Worm (Caenorhabditis elegans): Measurements from ENCODE around the gene kbp-1.

kbp-1 gene

DNA sequence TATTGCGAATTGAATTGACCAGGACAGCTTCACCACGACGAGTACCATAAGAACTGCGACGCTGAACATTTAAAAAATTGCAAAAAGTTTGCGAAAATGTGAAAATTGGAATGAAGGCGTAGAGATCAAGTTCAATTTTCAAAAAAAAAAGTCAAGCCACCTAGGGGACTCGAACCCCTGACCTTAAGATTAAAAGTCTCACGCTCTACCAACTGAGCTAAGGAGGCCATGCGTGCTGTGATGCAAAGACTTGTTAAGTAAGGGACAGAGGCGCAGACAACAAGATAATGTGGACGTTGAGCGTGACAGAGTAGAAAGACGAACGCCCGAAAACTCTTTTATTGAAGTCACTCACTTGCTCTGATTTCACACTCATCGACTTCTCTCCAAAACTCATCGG, 18.1 kb downstream of the kbp-1 start (continued):
- TF ChIP-seq daf-16 (GFP tag; optimal IDR thresholded peaks at IDR 0.05) (peak in 1 of 2 experiments; percentile 72), daf-16 (tag; optimal IDR thresholded peaks at IDR 0.05) (peak; percentile 36), tag-97 (GFP tag; IDR thresholded peaks at IDR 0.05) (no peak), ZK546.5 (tag; optimal IDR thresholded peaks at IDR 0.05) (no peak), zip-2 (tag; optimal IDR thresholded peaks at IDR 0.05) (no peak), hmg-1.1 (GFP tag; IDR thresholded peaks at IDR 0.05) (peak; percentile 86), lin-29 (GFP tag; IDR thresholded peaks at IDR 0.05) (0 out of 2 replicates have a peak, but pooled peaks have one; percentile 24), hif-1 (tag; optimal IDR thresholded peaks at IDR 0.05) (peak in 1 of 2 experiments; percentile 62), nhr-10 (tag; optimal IDR thresholded peaks at IDR 0.05) (no peak), dve-1 (tag; optimal IDR thresholded peaks at IDR 0.05; ENCODE audit: insufficient read depth) (peak; percentile 60), unc-130 (GFP tag; optimal IDR thresholded peaks at IDR 0.05) (peak; percentile 51), daf-8 (GFP tag; IDR thresholded peaks at IDR 0.05) (no peak), skn-1 (tag; optimal IDR thresholded peaks at IDR 0.05) (no peak), tra-1 (GFP tag; IDR thresholded peaks at IDR 0.05) (peak; percentile 92), ama-1 (optimal IDR thresholded peaks at IDR 0.05) (peak; percentile 14), Y105C5A.15 (GFP tag; IDR thresholded peaks at IDR 0.05) (0 out of 2 replicates have a peak, but pooled peaks have one; percentile 65), F37D6.2 (tag; optimal IDR thresholded peaks at IDR 0.05) (no peak), ctbp-1 (GFP tag; IDR thresholded peaks at IDR 0.05) (peak; percentile 85), nhr-6 (tag; optimal IDR thresholded peaks at IDR 0.05) (peak; percentile 49), D1046.2 (GFP tag; IDR thresholded peaks at IDR 0.05) (0 out of 2 replicates have a peak, but pooled peaks have one; percentile 69), dmd-6 (GFP tag; IDR thresholded peaks at IDR 0.05) (peak; percentile 65), ZK337.2 (GFP tag; IDR thresholded peaks at IDR 0.05) (0 out of 2 replicates have a peak, but pooled peaks have one; percentile 58), lir-3 (tag; optimal IDR thresholded peaks at IDR 0.05) (peak; percentile 49), ztf-7 (tag; optimal IDR thresholded peaks at IDR 0.05) (peak; percentile 51), sdz-12 (GFP tag; optimal IDR thresholded peaks at IDR 0.05) (no peak), nhr-77 (tag; optimal IDR thresholded peaks at IDR 0.05) (no peak), unc-62 (GFP tag; optimal IDR thresholded peaks at IDR 0.05 in 1 of 2) (peak in 1 of 2 experiments; percentile 83), unc-62 (tag; optimal IDR thresholded peaks at IDR 0.05) (no peak), snpc-1.2 (GFP tag; IDR thresholded peaks at IDR 0.05) (peak; percentile 79), ceh-44 (GFP tag; IDR thresholded peaks at IDR 0.05) (peak; percentile 91), saeg-2 (GFP tag; IDR thresholded peaks at IDR 0.05) (0 out of 2 replicates have a peak, but pooled peaks have one; percentile 22), pha-4 (GFP tag; IDR thresholded peaks at IDR 0.05) (peak; percentile 89; the same call in 1 of the 2 replicates), pha-4 (tag; optimal IDR thresholded peaks at IDR 0.05) (no peak), nhr-111 (GFP tag; optimal IDR thresholded peaks at IDR 0.05) (peak; percentile 80), snpc-4 (tag; optimal IDR thresholded peaks at IDR 0.05) (peak; percentile 29), Y5F2A.4 (GFP tag; optimal IDR thresholded peaks at IDR 0.05) (peak; percentile 48), zag-1 (tag; optimal IDR thresholded peaks at IDR 0.05) (no peak), aly-2 (tag; optimal IDR thresholded peaks at IDR 0.05) (no peak), mdt-29 (GFP tag; IDR thresholded peaks at IDR 0.05) (peak; percentile 66; the same call in 1 of the 2 replicates), nhr-42 (GFP tag; IDR thresholded peaks at IDR 0.05) (peak; percentile 52), nhr-28 (tag; optimal IDR thresholded peaks at IDR 0.05) (peak; percentile 16), rbr-2 (tag; optimal IDR thresholded peaks at IDR 0.05) (peak; percentile 67), daf-12 (tag; optimal IDR thresholded peaks at IDR 0.05) (no peak), egl-43 (GFP tag; IDR thresholded peaks at IDR 0.05) (no peak; the same call in 1 of the 2 replicates), spr-1 (tag; optimal IDR thresholded peaks at IDR 0.05) (peak; percentile 33), hlh-30 (tag; optimal IDR thresholded peaks at IDR 0.05; ENCODE audit: insufficient read depth) (peak; percentile 64), dmd-9 (GFP tag; IDR thresholded peaks at IDR 0.05) (peak; percentile 63; the same call in 1 of the 2 replicates), set-16 (GFP tag; IDR thresholded peaks at IDR 0.05) (no peak), nhr-102 (tag; optimal IDR thresholded peaks at IDR 0.05) (no peak), ceh-28 (tag; optimal IDR thresholded peaks at IDR 0.05) (no peak), duxl-1 (tag; optimal IDR thresholded peaks at IDR 0.05; ENCODE audit: poor library complexity) (no peak), lim-7 (GFP tag; IDR thresholded peaks at IDR 0.05) (peak; percentile 96)
